Fruit fly (Drosophila melanogaster): ENCODE results near the gene bocks.

Gene bocks

dm6 chr3R:9559413-9560014 is 31.3 kb downstream of the bocks start, which contains the start of the genes AP-1mu and MBD-like (continued):
- peak; percentile 62 to 75 for TF ChIP-seq dpn (GFP tag; optimal IDR thresholded peaks at IDR 0.05)
- peak; percentile 35 to 67 for TF ChIP-seq chif (GFP tag; optimal IDR thresholded peaks at IDR 0.05)
- TF ChIP-seq sima (GFP tag; optimal IDR thresholded peaks at IDR 0.05) = no peak
- TF ChIP-seq HHEX (GFP tag; optimal IDR thresholded peaks at IDR 0.05) = peak; percentile 45
- TF ChIP-seq Dad (GFP tag; optimal IDR thresholded peaks at IDR 0.05) = peak; percentile 49
- TF ChIP-seq slbo (GFP tag; IDR thresholded peaks at IDR 0.05) = peak; percentile 80
- TF ChIP-seq CG4617 (GFP tag; optimal IDR thresholded peaks at IDR 0.05; ENCODE audit: borderline replicate concordance) = peak; percentile 96
- TF ChIP-seq CG5245 (GFP tag; optimal IDR thresholded peaks at IDR 0.05) = no peak
- TF ChIP-seq tin (GFP tag; optimal IDR thresholded peaks at IDR 0.05) = peak; percentile 63
- peak; percentile 69 for TF ChIP-seq bcd (GFP tag; optimal IDR thresholded peaks at IDR 0.05)
- peak; percentile 65 for TF ChIP-seq gro (GFP tag; optimal IDR thresholded peaks at IDR 0.05)
- peak in 1 of 3 experiments; percentile 62 for TF ChIP-seq lola (GFP tag; optimal IDR thresholded peaks at IDR 0.05)
- TF ChIP-seq crol (GFP tag; IDR thresholded peaks at IDR 0.05) = no peak
- no peak for TF ChIP-seq trh (GFP tag; optimal IDR thresholded peaks at IDR 0.05)
- TF ChIP-seq scrt (GFP tag; optimal IDR thresholded peaks at IDR 0.05) = no peak
- TF ChIP-seq danr (GFP tag; IDR thresholded peaks at IDR 0.05) = no peak
- TF ChIP-seq Doc2 (GFP tag; IDR thresholded peaks at IDR 0.05) = no peak
- TF ChIP-seq CG2120 (GFP tag; optimal IDR thresholded peaks at IDR 0.05) = peak; percentile 86
- peak; percentile 43; the same call in 1 of the 2 replicates for TF ChIP-seq CG8765 (GFP tag; IDR thresholded peaks at IDR 0.05)
- 0 out of 2 replicates have a peak, but pooled peaks have one; percentile 45 for TF ChIP-seq CG32767 (GFP tag; IDR thresholded peaks at IDR 0.05)
- TF ChIP-seq knrl (GFP tag; IDR thresholded peaks at IDR 0.05; ENCODE audit: partially characterized antibody) = peak; percentile 42; the same call in 1 of the 3 replicates
- no peak for TF ChIP-seq Tbp (GFP tag; optimal IDR thresholded peaks at IDR 0.05)
- no peak for TF ChIP-seq CG12769 (tag; optimal IDR thresholded peaks at IDR 0.05)
- no peak for TF ChIP-seq zen2 (GFP tag; IDR thresholded peaks at IDR 0.05; ENCODE audit: partially characterized antibody)
- TF ChIP-seq Gug (GFP tag; IDR thresholded peaks at IDR 0.05) = peak; percentile 61; the same call in 3 of the 4 replicates
- peak; percentile 57 for TF ChIP-seq CG15696 (tag; optimal IDR thresholded peaks at IDR 0.05)
- no peak for TF ChIP-seq NFAT (GFP tag; IDR thresholded peaks at IDR 0.05)
- peak; percentile 88 for TF ChIP-seq hkb (optimal IDR thresholded peaks at IDR 0.05)
- TF ChIP-seq hkb (GFP tag; IDR thresholded peaks at IDR 0.05) = 0 out of 2 replicates have a peak, but pooled peaks have one; percentile 42
- TF ChIP-seq zen (tag; optimal IDR thresholded peaks at IDR 0.05) = peak; percentile 46
- peak; percentile 56 for TF ChIP-seq CG4730 (GFP tag; IDR thresholded peaks at IDR 0.05)
- TF ChIP-seq pho (GFP tag; optimal IDR thresholded peaks at IDR 0.05) = peak; percentile 68
- peak; percentile 47; the same call in 1 of the 2 replicates for TF ChIP-seq H2.0 (GFP tag; IDR thresholded peaks at IDR 0.05)
- TF ChIP-seq CG14860 (GFP tag; IDR thresholded peaks at IDR 0.05; ENCODE audit: partially characterized antibody) = no peak
- 0 out of 2 replicates have a peak, but pooled peaks have one; percentile 13 for TF ChIP-seq inv (GFP tag; IDR thresholded peaks at IDR 0.05; ENCODE audit: partially characterized antibody)
- peak; percentile 67 for TF ChIP-seq CG10209 (GFP tag; optimal IDR thresholded peaks at IDR 0.05)
- peak; percentile 65 for TF ChIP-seq tgo (GFP tag; IDR thresholded peaks at IDR 0.05)
- TF ChIP-seq CG17912 (GFP tag; optimal IDR thresholded peaks at IDR 0.05) = peak; percentile 33
- TF ChIP-seq crp (GFP tag; optimal IDR thresholded peaks at IDR 0.05) = peak in 1 of 2 experiments; percentile 76
- no peak for TF ChIP-seq Dip2 (GFP tag; IDR thresholded peaks at IDR 0.05)
- TF ChIP-seq CG17612 (GFP tag; IDR thresholded peaks at IDR 0.05) = no peak
- TF ChIP-seq stwl (tag; optimal IDR thresholded peaks at IDR 0.05) = peak; percentile 73
- no peak for TF ChIP-seq CG6654 (GFP tag; optimal IDR thresholded peaks at IDR 0.05)
- peak; percentile 73 for TF ChIP-seq CG4404 (GFP tag; IDR thresholded peaks at IDR 0.05)
- peak; percentile 68 for TF ChIP-seq CG34376 (GFP tag; optimal IDR thresholded peaks at IDR 0.05)
- peak; percentile 51 for TF ChIP-seq CG3995 (GFP tag; optimal IDR thresholded peaks at IDR 0.05)
- peak; percentile 45 for TF ChIP-seq slou (GFP tag; optimal IDR thresholded peaks at IDR 0.05)
- TF ChIP-seq Med (GFP tag) = peak; percentile 94
- TF ChIP-seq Hand (GFP tag; optimal IDR thresholded peaks at IDR 0.05) = no peak

Data from whole organism, embryonic.